Worm (Caenorhabditis elegans) whole organism, L4/young adult: ENCODE results near the gene srx-7.

Experiments
- W03F9.2 ChIP-seq: fragments of 150-350 bp; optimal IDR thresholded peaks from 2 replicates; lab custom pipeline; 2014; ENCODE audit warnings: missing biosample characterization, missing genetic modification characterization
- him-1 ChIP-seq: sonication (generic microtip); optimal IDR thresholded peaks from 2 replicates; lab custom pipeline; 2016; ENCODE audit warnings: missing genotype, missing genetic modification reagents, missing genetic modification characterization, missing compliant biosample characterization

ce11 chrV:565984-566383 lies 6.0 kb downstream of the srx-7 start, which contains the start of gene sri-73:
- TF ChIP-seq him-1 (tag; lab: Kevin White, UChicago), result no peak
- no peak for TF ChIP-seq W03F9.2 (tag; lab: Kevin White, UChicago)
